Fruit fly (Drosophila melanogaster) whole organism, embryonic: ENCODE data around the gene aqz.

Source experiments
- Atf3 ChIP-seq: fragments of 200-800 bp; sonication (Bioruptor generic); optimal IDR thresholded peaks from 3 replicates; lab custom pipeline; 2016; ENCODE audit warnings: missing biosample characterization, missing genetic modification characterization
- BEAF-32 ChIP-seq: fragments of 200-800 bp; sonication (Bioruptor generic); optimal IDR thresholded peaks from 3 replicates; lab custom pipeline; 2017; ENCODE audit warnings: missing biosample characterization, missing genetic modification characterization, mild to moderate bottlenecking, moderate library complexity, missing genetic modification reagents
- Bteb2 ChIP-seq: fragments of 200-800 bp; sonication (Bioruptor generic); optimal IDR thresholded peaks from 2 replicates; lab custom pipeline; 2016; ENCODE audit warnings: missing biosample characterization, missing genetic modification characterization
- CG10267 ChIP-seq: fragments of 200-800 bp; sonication (Bioruptor generic); optimal IDR thresholded peaks from 2 replicates; lab custom pipeline; 2018; ENCODE audit warnings: missing biosample characterization, mild to moderate bottlenecking, missing genetic modification characterization, moderate library complexity
- CG13296 ChIP-seq: fragments of 200-800 bp; sonication (Bioruptor generic); optimal IDR thresholded peaks from 3 replicates; lab custom pipeline; 2018; ENCODE audit warnings: missing biosample characterization, mild to moderate bottlenecking, missing genetic modification characterization
- CG13624 ChIP-seq: fragments of 200-800 bp; sonication (Bioruptor generic); optimal IDR thresholded peaks from 2 replicates; lab custom pipeline; 2016; ENCODE audit warnings: missing biosample characterization, missing genetic modification characterization
- CG14965 ChIP-seq: fragments of 200-800 bp; sonication (Bioruptor generic); optimal IDR thresholded peaks from 2 replicates; lab custom pipeline; 2016; ENCODE audit warnings: missing biosample characterization, missing genetic modification characterization, borderline replicate concordance
- CG15696 ChIP-seq: fragments of 200-800 bp; sonication (Bioruptor generic); optimal IDR thresholded peaks from 2 replicates; lab custom pipeline; 2019; ENCODE audit warnings: missing biosample characterization, mild to moderate bottlenecking, missing genetic modification characterization, moderate library complexity
- CG1602 ChIP-seq: fragments of 200-800 bp; sonication (Bioruptor generic); optimal IDR thresholded peaks from 3 replicates; lab custom pipeline; 2016; ENCODE audit warnings: missing biosample characterization, missing genetic modification characterization
- CG16813 ChIP-seq: fragments of 200-800 bp; sonication (Bioruptor generic); IDR thresholded peaks from 3 replicates; pipeline ENCODE4 v1.3.6; 2022; ENCODE audit warnings: missing biosample characterization, missing genetic modification characterization; ENCODE audit not compliant: partially characterized antibody
- CG1832 ChIP-seq: fragments of 200-800 bp; sonication (Bioruptor generic); optimal IDR thresholded peaks from 2 replicates; lab custom pipeline; 2017; ENCODE audit warnings: missing biosample characterization, mild to moderate bottlenecking, missing genetic modification characterization, inconsistent platforms
- CG2199 ChIP-seq: fragments of 200-800 bp; sonication (Bioruptor generic); IDR thresholded peaks from 3 replicates; pipeline ENCODE4 v1.3.6; 2022; ENCODE audit warnings: missing biosample characterization, missing genetic modification characterization
- CG31441 ChIP-seq: fragments of 200-800 bp; sonication (Bioruptor generic); IDR thresholded peaks from 2 replicates; pipeline ENCODE4 v1.3.6; 2022; ENCODE audit warnings: missing biosample characterization, missing genetic modification characterization
- CG4328 ChIP-seq: fragments of 200-800 bp; sonication (Bioruptor generic); optimal IDR thresholded peaks from 3 replicates; lab custom pipeline; 2017; ENCODE audit warnings: missing biosample characterization, missing genetic modification reagents, missing genetic modification characterization
- CG4404 ChIP-seq: fragments of 200-800 bp; sonication (Bioruptor generic); IDR thresholded peaks from 2 replicates; pipeline ENCODE4 v1.3.6; 2022; ENCODE audit warnings: missing biosample characterization, missing genetic modification characterization
- CG4854 ChIP-seq: fragments of 200-800 bp; sonication (Bioruptor generic); optimal IDR thresholded peaks from 2 replicates; lab custom pipeline; 2016; ENCODE audit warnings: missing biosample characterization, missing genetic modification characterization, inconsistent platforms
- CG6654 ChIP-seq: fragments of 200-800 bp; sonication (Bioruptor generic); optimal IDR thresholded peaks from 2 replicates; lab custom pipeline; 2017; ENCODE audit warnings: missing biosample characterization, mild to moderate bottlenecking, missing genetic modification characterization
- CG7839 ChIP-seq: fragments of 200-800 bp; sonication (Bioruptor generic); optimal IDR thresholded peaks from 3 replicates; lab custom pipeline; 2018; ENCODE audit warnings: missing biosample characterization, mild to moderate bottlenecking, missing genetic modification characterization, moderate library complexity
- CG7928 ChIP-seq: fragments of 200-800 bp; sonication (Bioruptor generic); optimal IDR thresholded peaks from 2 replicates; lab custom pipeline; 2017; ENCODE audit warnings: missing biosample characterization, mild to moderate bottlenecking, missing genetic modification characterization
- CG9609 ChIP-seq: fragments of 200-800 bp; sonication (Bioruptor generic); optimal IDR thresholded peaks from 3 replicates; lab custom pipeline; 2016; ENCODE audit warnings: missing biosample characterization, missing genetic modification characterization
- CG9817 ChIP-seq: fragments of 200-800 bp; sonication (Bioruptor generic); optimal IDR thresholded peaks from 2 replicates; lab custom pipeline; 2018; ENCODE audit warnings: missing biosample characterization, mild to moderate bottlenecking, missing genetic modification characterization, moderate library complexity
- D ChIP-seq, 2 experiments: fragments of 200-800 bp in 1 of 2; fragments of >200 bp in 1 of 2; sonication (Bioruptor generic) in 1 of 2; optimal IDR thresholded peaks; 2 replicates in 1 of 2; 3 replicates in 1 of 2; lab custom pipeline; 2017; ENCODE audit warnings: mild to moderate bottlenecking in 1 of 2, missing biosample characterization in 1 of 2, missing genetic modification characterization in 1 of 2, missing genetic modification reagents in 1 of 2
- Dfd ChIP-seq, 2 experiments: fragments of >200 bp; optimal IDR thresholded peaks; 2 replicates each; lab custom pipeline; 2017; ENCODE audit warnings: missing biosample characterization in 2 of 2, missing genetic modification characterization in 2 of 2
- Drgx ChIP-seq: fragments of 200-800 bp; sonication (Bioruptor generic); IDR thresholded peaks from 2 replicates; pipeline ENCODE4 v1.3.6; 2022; ENCODE audit warnings: missing biosample characterization, missing genetic modification characterization
- Ets65A ChIP-seq: fragments of 200-800 bp; sonication (Bioruptor generic); peaks from one replicate; lab custom pipeline; 2016; ENCODE audit warnings: missing biosample characterization, missing genetic modification characterization
- Fer2 ChIP-seq: fragments of 200-800 bp; sonication (Bioruptor generic); optimal IDR thresholded peaks from 2 replicates; lab custom pipeline; 2018; ENCODE audit warnings: missing biosample characterization, mild to moderate bottlenecking, missing genetic modification characterization, moderate library complexity
- HLH3B ChIP-seq: fragments of 200-800 bp; sonication (Bioruptor generic); IDR thresholded peaks from 2 replicates; pipeline ENCODE4 v1.3.6; 2022; ENCODE audit warnings: missing biosample characterization, missing genetic modification characterization
- Mes4 ChIP-seq: fragments of 200-800 bp; sonication (Bioruptor generic); optimal IDR thresholded peaks from 2 replicates; lab custom pipeline; 2016; ENCODE audit warnings: missing biosample characterization, missing genetic modification characterization
- Pdp1 ChIP-seq, 2 experiments: fragments of 200-800 bp; sonication (Bioruptor generic); optimal IDR thresholded peaks; 3 replicates each; lab custom pipeline; 2016; ENCODE audit warnings: missing biosample characterization in 2 of 2, missing genetic modification characterization in 2 of 2, mild to moderate bottlenecking in 1 of 2, moderate library complexity in 1 of 2
- Trl ChIP-seq, 3 experiments: fragments of >200 bp in 2 of 3; fragments of 200-800 bp in 1 of 3; sonication (Bioruptor generic) in 1 of 3; optimal IDR thresholded peaks; 2 replicates in 1 of 3; 3 replicates in 2 of 3; lab custom pipeline; 2016 to 2017; ENCODE audit warnings: missing biosample characterization in 1 of 3, missing genetic modification characterization in 1 of 3
- abd-A ChIP-seq: fragments of 200-800 bp; sonication (Bioruptor generic); optimal IDR thresholded peaks from 3 replicates; lab custom pipeline; 2019; ENCODE audit warnings: missing biosample characterization, mild to moderate bottlenecking, missing genetic modification characterization, moderate library complexity
- az2 ChIP-seq: fragments of 200-800 bp; sonication (Bioruptor generic); optimal IDR thresholded peaks from 3 replicates; lab custom pipeline; 2016; ENCODE audit warnings: missing biosample characterization, missing genetic modification characterization
- bab2 ChIP-seq: fragments of 200-800 bp; sonication (Bioruptor generic); optimal IDR thresholded peaks from 2 replicates; lab custom pipeline; 2016; ENCODE audit warnings: missing biosample characterization, missing genetic modification characterization
- br ChIP-seq: fragments of >200 bp; optimal IDR thresholded peaks from 2 replicates; lab custom pipeline; 2017
- chm ChIP-seq: fragments of 200-800 bp; sonication (Bioruptor generic); IDR thresholded peaks from 2 replicates; pipeline ENCODE4 v1.3.6; 2022; ENCODE audit warnings: missing biosample characterization, missing genetic modification characterization
- dpn ChIP-seq, 2 experiments: fragments of 200-800 bp; sonication (Bioruptor generic); optimal IDR thresholded peaks; 3 replicates each; lab custom pipeline; 2016; ENCODE audit warnings: missing biosample characterization in 2 of 2, missing genetic modification characterization in 2 of 2
- eve ChIP-seq, 2 experiments: fragments of >200 bp; optimal IDR thresholded peaks; 2 replicates each; lab custom pipeline; 2017; ENCODE audit warnings: missing biosample characterization in 2 of 2, missing genetic modification characterization in 2 of 2
- grn ChIP-seq: fragments of 200-800 bp; sonication (Bioruptor generic); optimal IDR thresholded peaks from 3 replicates; lab custom pipeline; 2017; ENCODE audit warnings: missing biosample characterization, missing genetic modification characterization
- hbn ChIP-seq: fragments of 200-800 bp; sonication (Bioruptor generic); IDR thresholded peaks from 2 replicates; pipeline ENCODE4 v1.3.6; 2022; ENCODE audit warnings: missing biosample characterization, missing genetic modification characterization; ENCODE audit not compliant: partially characterized antibody
- jumu ChIP-seq: fragments of 200-800 bp; sonication (Bioruptor generic); optimal IDR thresholded peaks from 3 replicates; lab custom pipeline; 2016; ENCODE audit warnings: missing biosample characterization, missing genetic modification characterization
- klu ChIP-seq: fragments of 200-800 bp; sonication (Bioruptor generic); IDR thresholded peaks from 2 replicates; pipeline ENCODE4 v1.3.6; 2022; ENCODE audit warnings: missing biosample characterization, missing genetic modification characterization
- lmd ChIP-seq: fragments of 200-800 bp; sonication (Bioruptor generic); IDR thresholded peaks from 2 replicates; pipeline ENCODE4 v1.3.6; 2022; ENCODE audit warnings: missing biosample characterization, missing genetic modification characterization
- odd ChIP-seq: fragments of 200-800 bp; sonication (Bioruptor generic); optimal IDR thresholded peaks from 2 replicates; lab custom pipeline; 2017; ENCODE audit warnings: missing biosample characterization, mild to moderate bottlenecking, missing genetic modification characterization
- pnt ChIP-seq: fragments of 200-800 bp; sonication (Bioruptor generic); optimal IDR thresholded peaks from 3 replicates; lab custom pipeline; 2016; ENCODE audit warnings: missing biosample characterization, missing genetic modification characterization
- salm ChIP-seq: fragments of 200-800 bp; sonication (Bioruptor generic); optimal IDR thresholded peaks from 2 replicates; lab custom pipeline; 2018; ENCODE audit warnings: missing biosample characterization, mild to moderate bottlenecking, missing genetic modification characterization
- sima ChIP-seq: fragments of 200-800 bp; sonication (Bioruptor generic); optimal IDR thresholded peaks from 2 replicates; lab custom pipeline; 2016; ENCODE audit warnings: missing biosample characterization, missing genetic modification characterization
- sna ChIP-seq: fragments of 200-800 bp; sonication (Bioruptor generic); IDR thresholded peaks from 2 replicates; pipeline ENCODE4 v1.3.6; 2022; ENCODE audit warnings: missing biosample characterization, missing genetic modification characterization; ENCODE audit not compliant: partially characterized antibody
- sqz ChIP-seq: fragments of 200-800 bp; sonication (Bioruptor generic); optimal IDR thresholded peaks from 3 replicates; lab custom pipeline; 2018; ENCODE audit warnings: missing biosample characterization, mild to moderate bottlenecking, missing genetic modification characterization
- ssp ChIP-seq: fragments of 200-800 bp; sonication (Bioruptor generic); IDR thresholded peaks from 2 replicates; pipeline ENCODE4 v1.3.6; 2022; ENCODE audit warnings: missing biosample characterization, missing genetic modification characterization
- trh ChIP-seq: fragments of 200-800 bp; sonication (Bioruptor generic); optimal IDR thresholded peaks from 2 replicates; lab custom pipeline; 2016; ENCODE audit warnings: missing biosample characterization, missing genetic modification characterization

The aqz gene

dm6 chr3R:8846154-8846648 lies 25.7 kb upstream of the aqz start (continued):
- peak; percentile 47 for TF ChIP-seq CG13624
- TF ChIP-seq ssp (GFP tag; lab: Robert Waterston, UW) = no peak
- TF ChIP-seq abd-A (tag; lab: Kevin White, UChicago) = peak; percentile 62
- peak; percentile 40 for TF ChIP-seq sqz (GFP tag; lab: Kevin White, UChicago)
- TF ChIP-seq sna (GFP tag; lab: Robert Waterston, UW) = peak; percentile 47; the same call in 1 of the 2 replicates
- no peak for TF ChIP-seq CG6654 (GFP tag; lab: Kevin White, UChicago)
- no peak for TF ChIP-seq CG1602 (GFP tag; lab: Kevin White, UChicago)
- no peak for TF ChIP-seq klu (GFP tag; lab: Robert Waterston, UW)
- TF ChIP-seq br (lab: Kevin White, UChicago) = no peak
- peak; percentile 37 for TF ChIP-seq salm
- TF ChIP-seq trh (GFP tag; lab: Kevin White, UChicago) = peak; percentile 10
- TF ChIP-seq Dfd (GFP tag; optimal IDR thresholded peaks at IDR 0.05; lab: Kevin White, UChicago) = no peak
- TF ChIP-seq CG4328 (GFP tag; lab: Kevin White, UChicago) = peak; percentile 31
- 0 out of 2 replicates have a peak, but pooled peaks have one; percentile 39 for TF ChIP-seq Drgx (GFP tag; lab: Robert Waterston, UW)
- TF ChIP-seq Ets65A = no peak
- TF ChIP-seq bab2 = peak; percentile 40
- TF ChIP-seq CG1832 = no peak
- peak; percentile 76 for TF ChIP-seq CG13296 (GFP tag; lab: Kevin White, UChicago)
- no peak for TF ChIP-seq Fer2
- peak; percentile 39 for TF ChIP-seq Bteb2 (GFP tag; lab: Kevin White, UChicago)
- TF ChIP-seq CG7928 (GFP tag; lab: Kevin White, UChicago) = no peak
- peak; percentile 61 for TF ChIP-seq Mes4
- no peak for TF ChIP-seq Atf3 (GFP tag; lab: Kevin White, UChicago)
- no peak for TF ChIP-seq CG9609 (GFP tag; lab: Kevin White, UChicago)
- no peak for TF ChIP-seq CG9817
- TF ChIP-seq az2 (GFP tag; lab: Kevin White, UChicago) = no peak
- no peak for TF ChIP-seq lmd (GFP tag; lab: Robert Waterston, UW)
- peak; percentile 34 for TF ChIP-seq CG4854
- peak; percentile 89 for TF ChIP-seq chm (GFP tag; lab: Robert Waterston, UW)
- peak; percentile 26 for TF ChIP-seq pnt (GFP tag; lab: Kevin White, UChicago)
- peak; percentile 76 for TF ChIP-seq grn (GFP tag; lab: Kevin White, UChicago)
- peak; percentile 23 for TF ChIP-seq CG10267 (tag; lab: Kevin White, UChicago)
- TF ChIP-seq Pdp1 (GFP tag; optimal IDR thresholded peaks at IDR 0.05; lab: Kevin White, UChicago) = peak in 1 of 2 experiments; percentile 48
- peak; percentile 97 for TF ChIP-seq CG2199
- TF ChIP-seq eve (GFP tag; optimal IDR thresholded peaks at IDR 0.05; lab: Kevin White, UChicago) = no peak
- peak; percentile 30 for TF ChIP-seq CG15696
- peak; percentile 57; the same call in 1 of the 2 replicates for TF ChIP-seq HLH3B (GFP tag; lab: Robert Waterston, UW)
- TF ChIP-seq CG14965 (GFP tag; lab: Kevin White, UChicago) = no peak
- peak; percentile 75 for TF ChIP-seq odd (GFP tag; lab: Kevin White, UChicago)
- TF ChIP-seq Trl (optimal IDR thresholded peaks at IDR 0.05; lab: Kevin White, UChicago) = peak in 1 of 2 experiments; percentile 28
- TF ChIP-seq Trl (GFP tag; optimal IDR thresholded peaks at IDR 0.05; lab: Kevin White, UChicago) = peak; percentile 39
- TF ChIP-seq D (optimal IDR thresholded peaks at IDR 0.05; lab: Kevin White, UChicago) = peak; percentile 36
- no peak for TF ChIP-seq D (GFP tag; optimal IDR thresholded peaks at IDR 0.05; lab: Kevin White, UChicago)
- peak; percentile 31; the same call in 1 of the 2 replicates for TF ChIP-seq CG31441 (GFP tag; lab: Robert Waterston, UW)
- TF ChIP-seq sima (GFP tag; lab: Kevin White, UChicago) = peak; percentile 13
- TF ChIP-seq jumu (GFP tag; lab: Kevin White, UChicago) = peak; percentile 32
- peak; percentile 28 for TF ChIP-seq CG7839 (tag; lab: Kevin White, UChicago)
- TF ChIP-seq CG16813 (GFP tag; lab: Robert Waterston, UW) = no peak
- no peak for TF ChIP-seq CG4404
- peak; percentile 8 to 49 for TF ChIP-seq dpn (GFP tag; optimal IDR thresholded peaks at IDR 0.05; lab: Kevin White, UChicago)
- no peak for TF ChIP-seq BEAF-32 (GFP tag; lab: Kevin White, UChicago)
- no peak for TF ChIP-seq hbn (GFP tag; lab: Robert Waterston, UW)
